Worm (Caenorhabditis elegans): ENCODE measurements around the gene chhy-1.

- TF ChIP-seq unc-62 (GFP tag; optimal IDR thresholded peaks at IDR 0.05) (no peak), dsc-1 (tag; optimal IDR thresholded peaks at IDR 0.05) (no peak), elt-2 (tag; optimal IDR thresholded peaks at IDR 0.05) (no peak), lsy-2 (tag; optimal IDR thresholded peaks at IDR 0.05) (no peak), fkh-10 (GFP tag; optimal IDR thresholded peaks at IDR 0.05) (no peak), nhr-28 (tag; optimal IDR thresholded peaks at IDR 0.05) (no peak), ztf-4 (tag; optimal IDR thresholded peaks at IDR 0.05) (no peak), mab-9 (GFP tag; IDR thresholded peaks at IDR 0.05) (no peak), ama-1 (optimal IDR thresholded peaks at IDR 0.05) (no peak)
These were observed 41.4 kb upstream of the chhy-1 start, which contains the start of gene atg-10 for ce11 chrII:8658835-8659234.

All from whole organism, L1 larva.